Fruit fly (Drosophila melanogaster): ENCODE measurements around the gene CG14834.
A peak's percentile ranks its signal among the peaks of the same experiment; 100 is the strongest.

Gene CG14834

DNA sequence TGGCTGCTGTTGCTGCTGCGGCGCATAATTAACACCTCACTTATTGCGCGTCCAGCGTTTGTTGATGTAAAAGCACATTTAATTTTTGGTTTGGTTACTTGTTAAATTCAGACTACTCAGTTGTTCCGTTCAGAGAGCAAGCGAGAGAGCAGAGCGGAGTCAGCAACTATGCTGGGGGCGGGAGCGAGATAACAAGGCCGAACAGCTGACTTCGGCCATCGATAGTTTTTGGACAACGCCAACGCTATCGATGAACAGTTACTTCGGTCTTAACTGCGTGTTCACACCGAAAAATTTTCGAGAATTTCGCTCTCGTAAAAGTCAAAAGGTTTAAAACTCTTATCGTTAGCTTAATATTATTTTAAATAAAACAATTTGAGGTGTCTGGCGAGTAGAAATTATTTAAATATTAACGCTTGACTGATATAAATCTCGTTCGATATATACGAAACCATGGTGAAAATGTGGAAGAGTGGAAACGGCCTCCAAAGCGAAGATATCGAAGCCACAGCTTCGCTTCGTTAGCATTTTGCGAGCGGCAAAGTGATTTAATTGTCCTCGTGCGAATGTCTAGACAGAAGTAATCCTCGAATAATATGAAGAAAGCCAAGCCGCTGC is 34.5 kb upstream of the CG14834 start, which contains the start of the genes SMSr and smid (continued):
- TF ChIP-seq klu (GFP tag; IDR thresholded peaks at IDR 0.05) (peak; percentile 69; the same call in 1 of the 2 replicates), jigr1 (GFP tag; IDR thresholded peaks at IDR 0.05) (no peak), sna (GFP tag; IDR thresholded peaks at IDR 0.05; ENCODE audit: partially characterized antibody) (peak; percentile 78), Gug (GFP tag; IDR thresholded peaks at IDR 0.05) (peak; percentile 18; the same call in 1 of the 4 replicates), CG7963 (GFP tag; IDR thresholded peaks at IDR 0.05; ENCODE audit: partially characterized antibody) (peak; percentile 62; the same call in 2 of the 3 replicates), GATAe (GFP tag; conservative IDR thresholded peaks at IDR 0.05) (peak; percentile 39; the same call in 1 of the 2 replicates), Neu2 (GFP tag; optimal IDR thresholded peaks at IDR 0.05; ENCODE audit: borderline replicate concordance) (no peak), CG6272 (GFP tag; IDR thresholded peaks at IDR 0.05) (no peak), CG33557 (GFP tag; optimal IDR thresholded peaks at IDR 0.05) (peak; percentile 22), CG6813 (GFP tag; optimal IDR thresholded peaks at IDR 0.05) (no peak), CG8281 (tag; optimal IDR thresholded peaks at IDR 0.05) (no peak), Opbp (GFP tag; IDR thresholded peaks at IDR 0.05; ENCODE audit: partially characterized antibody) (peak; percentile 66), Hsf (GFP tag; optimal IDR thresholded peaks at IDR 0.05) (peak; percentile 68), CG10147 (GFP tag; optimal IDR thresholded peaks at IDR 0.05) (peak; percentile 44), CG6765 (GFP tag; optimal IDR thresholded peaks at IDR 0.05) (no peak), CG16863 (GFP tag; optimal IDR thresholded peaks at IDR 0.05) (peak; percentile 21), CG5180 (GFP tag; optimal IDR thresholded peaks at IDR 0.05) (no peak), CG13296 (GFP tag; optimal IDR thresholded peaks at IDR 0.05) (no peak), HLH4C (GFP tag; IDR thresholded peaks at IDR 0.05; ENCODE audit: partially characterized antibody) (peak; percentile 88), CG1233 (GFP tag; optimal IDR thresholded peaks at IDR 0.05) (no peak), sug (tag; optimal IDR thresholded peaks at IDR 0.05) (peak; percentile 100), Adf1 (GFP tag; IDR thresholded peaks at IDR 0.05) (peak; percentile 43), pita (GFP tag; optimal IDR thresholded peaks at IDR 0.05) (no peak), CG10565 (GFP tag; optimal IDR thresholded peaks at IDR 0.05) (no peak), lmd (GFP tag; IDR thresholded peaks at IDR 0.05) (peak; percentile 51; the same call in 1 of the 2 replicates), sens (GFP tag) (peak; percentile 95), Trl (optimal IDR thresholded peaks at IDR 0.05) (peak; percentile 82 to 88), Trl (GFP tag; optimal IDR thresholded peaks at IDR 0.05) (peak; percentile 43), zf30C (GFP tag; optimal IDR thresholded peaks at IDR 0.05) (no peak), CG3281 (GFP tag; optimal IDR thresholded peaks at IDR 0.05) (peak; percentile 44), CG9876 (GFP tag; optimal IDR thresholded peaks at IDR 0.05) (peak; percentile 18), CG8944 (GFP tag; optimal IDR thresholded peaks at IDR 0.05) (peak; percentile 41), sqz (GFP tag; optimal IDR thresholded peaks at IDR 0.05) (peak; percentile 25), CG7839 (tag; optimal IDR thresholded peaks at IDR 0.05) (peak; percentile 66), CG1603 (tag; optimal IDR thresholded peaks at IDR 0.05) (peak; percentile 30), Ravus (GFP tag; IDR thresholded peaks at IDR 0.05) (no peak)

DNA sequence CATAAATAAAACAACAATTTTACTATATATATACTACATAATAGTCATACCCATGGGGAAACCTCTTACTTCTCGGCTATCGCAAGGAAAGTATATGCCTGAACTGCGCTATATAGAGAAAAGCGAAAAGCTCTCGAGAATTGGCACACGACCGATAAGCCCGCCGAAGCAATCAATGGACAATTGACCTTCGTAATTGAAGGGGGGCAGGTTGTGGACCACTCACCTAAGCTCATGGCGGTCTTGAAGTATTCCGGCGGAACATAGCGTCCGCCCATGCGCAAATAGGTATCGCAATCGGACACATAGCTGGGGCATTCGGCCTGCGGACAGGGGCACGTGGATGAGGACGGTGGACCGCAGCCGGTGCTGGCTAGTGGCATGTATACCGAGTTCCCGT is 33.5 kb upstream of the CG14834 start:
- TF ChIP-seq Dbx (GFP tag; IDR thresholded peaks at IDR 0.05) (0 out of 3 replicates have a peak, but pooled peaks have one; percentile 16), exex (tag; optimal IDR thresholded peaks at IDR 0.05) (peak; percentile 4), aop (GFP tag; IDR thresholded peaks at IDR 0.05) (no peak), CG10321 (GFP tag; IDR thresholded peaks at IDR 0.05) (no peak), sug (tag; optimal IDR thresholded peaks at IDR 0.05) (peak; percentile 30), jigr1 (GFP tag; IDR thresholded peaks at IDR 0.05) (no peak)
